Worm (Caenorhabditis elegans) whole organism, early embryonic: ENCODE measurements around the gene Y113G7B.15.

Experiments used
- B0310.2 ChIP-seq: sonication (generic microtip); optimal IDR thresholded peaks from 2 replicates; lab custom pipeline; 2016; ENCODE audit warnings: mild to moderate bottlenecking, missing genetic modification characterization, missing compliant biosample characterization
- F13C5.2 ChIP-seq: sonication (generic microtip); optimal IDR thresholded peaks from 2 replicates; lab custom pipeline; 2017; ENCODE audit warnings: mild to moderate bottlenecking, missing genetic modification characterization, inconsistent platforms, missing compliant biosample characterization
- aly-1 ChIP-seq: sonication (generic microtip); optimal IDR thresholded peaks from 2 replicates; lab custom pipeline; 2016; ENCODE audit warnings: missing genetic modification characterization, missing compliant biosample characterization
- ama-1 ChIP-seq: fragments of 150-350 bp; optimal IDR thresholded peaks from 2 replicates; lab custom pipeline; 2014
- ceh-36 ChIP-seq: sonication (generic microtip); optimal IDR thresholded peaks from 2 replicates; lab custom pipeline; 2016; ENCODE audit warnings: missing genetic modification characterization, inconsistent platforms, missing compliant biosample characterization
- ets-7 ChIP-seq: sonication (generic microtip); optimal IDR thresholded peaks from 2 replicates; lab custom pipeline; 2016; ENCODE audit warnings: missing genotype, missing genetic modification characterization, missing compliant biosample characterization
- flt-1 ChIP-seq: fragments of 200-800 bp; sonication (Bioruptor generic); IDR thresholded peaks from 2 replicates; pipeline ENCODE4 v1.3.6; 2022; ENCODE audit warnings: missing genetic modification characterization, missing compliant biosample characterization
- hmg-4 ChIP-seq: fragments of 200-800 bp; sonication (Bioruptor generic); optimal IDR thresholded peaks from 2 replicates; lab custom pipeline; 2018; ENCODE audit warnings: mild to moderate bottlenecking, missing genetic modification characterization, missing compliant biosample characterization
- sea-1 ChIP-seq: fragments of 200-800 bp; sonication (Bioruptor generic); conservative IDR thresholded peaks from 2 replicates; pipeline ENCODE4 v1.3.6; 2022; ENCODE audit warnings: missing genetic modification characterization, missing compliant biosample characterization
- tbx-37 ChIP-seq: fragments of 200-800 bp; sonication (Bioruptor generic); conservative IDR thresholded peaks from 2 replicates; pipeline ENCODE4 v1.3.6; 2022; ENCODE audit warnings: missing genetic modification reagents, missing genetic modification characterization, missing compliant biosample characterization

DNA sequence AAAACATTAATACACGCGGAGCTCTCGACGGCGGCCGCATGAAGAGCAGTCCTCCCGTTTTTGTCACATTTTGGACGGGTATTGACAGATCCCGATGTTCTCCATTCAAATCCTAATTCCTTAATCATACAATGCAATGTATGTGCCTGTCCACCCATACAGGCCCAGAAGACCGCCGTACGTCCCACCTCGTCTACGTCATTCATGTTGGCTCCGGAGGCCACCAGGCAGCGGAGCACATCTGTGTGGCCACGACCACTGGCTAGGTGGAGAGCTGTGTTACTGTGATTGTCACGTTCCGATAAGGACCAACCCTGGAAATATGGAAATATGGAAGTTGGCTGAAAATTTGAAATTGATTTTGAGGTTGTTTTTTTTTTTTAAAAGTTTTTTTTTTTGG, 49.2 kb upstream of the Y113G7B.15 start:
- TF ChIP-seq ama-1 (no peak), B0310.2 (no peak), F13C5.2 (tag; lab: Kevin White, UChicago) (no peak), aly-1 (tag; lab: Kevin White, UChicago) (no peak), flt-1 (GFP tag; lab: Robert Waterston, UW) (no peak), tbx-37 (no peak), sea-1 (GFP tag; lab: Robert Waterston, UW) (no peak), ceh-36 (no peak), hmg-4 (GFP tag; lab: Kevin White, UChicago) (no peak), ets-7 (tag; lab: Kevin White, UChicago) (no peak)
